Worm (Caenorhabditis elegans) whole organism, L4 larva: ENCODE data around the gene C16C10.13.

ENCODE experiments used
- F10B5.3 ChIP-seq: sonication (generic microtip); optimal IDR thresholded peaks from 2 replicates; lab custom pipeline; 2016; ENCODE audit warnings: mild to moderate bottlenecking, missing genetic modification characterization, missing compliant biosample characterization
- F26F4.8 ChIP-seq: fragments of 200-800 bp; sonication (Bioruptor generic); conservative IDR thresholded peaks from 2 replicates; pipeline ENCODE4 v1.3.6; 2022; ENCODE audit warnings: missing genetic modification characterization, missing compliant biosample characterization
- T26A8.4 ChIP-seq: fragments of 200-800 bp; sonication (Bioruptor generic); IDR thresholded peaks from 2 replicates; pipeline ENCODE4 v1.3.6; 2022; ENCODE audit warnings: missing genetic modification characterization, missing compliant biosample characterization
- Y75B8A.6 ChIP-seq: fragments of 200-800 bp; sonication (Bioruptor generic); IDR thresholded peaks from 2 replicates; pipeline ENCODE4 v1.3.6; 2022; ENCODE audit warnings: missing genetic modification reagents, missing genetic modification characterization, missing compliant biosample characterization
- ceh-28 ChIP-seq: fragments of 150-350 bp; optimal IDR thresholded peaks from 2 replicates; lab custom pipeline; 2014; ENCODE audit warnings: missing biosample characterization, missing genetic modification reagents, missing genetic modification characterization
- lin-13 ChIP-seq: fragments of 150-350 bp; optimal IDR thresholded peaks from 2 replicates; lab custom pipeline; 2014; ENCODE audit warnings: missing biosample characterization, missing genetic modification reagents, missing genetic modification characterization
- nhr-11 ChIP-seq: fragments of 150-350 bp; optimal IDR thresholded peaks from 2 replicates; lab custom pipeline; 2014; ENCODE audit warnings: missing biosample characterization, missing genetic modification characterization
- nhr-237 ChIP-seq: sonication (generic microtip); optimal IDR thresholded peaks from 2 replicates; lab custom pipeline; 2017; ENCODE audit warnings: missing biosample characterization, missing genetic modification characterization
- nhr-28 ChIP-seq: fragments of 150-350 bp; optimal IDR thresholded peaks from 2 replicates; lab custom pipeline; 2014; ENCODE audit warnings: missing biosample characterization, missing genetic modification characterization
- vab-7 ChIP-seq: fragments of 200-800 bp; sonication (Bioruptor generic); IDR thresholded peaks from 2 replicates; pipeline ENCODE4 v1.3.6; 2022; ENCODE audit warnings: missing genetic modification reagents, missing genetic modification characterization, missing compliant biosample characterization
- zag-1 ChIP-seq: fragments of 150-350 bp; optimal IDR thresholded peaks from 2 replicates; lab custom pipeline; 2014; ENCODE audit warnings: missing biosample characterization, missing genetic modification characterization
- zfp-3 ChIP-seq: fragments of 200-800 bp; sonication (Bioruptor generic); conservative IDR thresholded peaks from 2 replicates; pipeline ENCODE4 v1.3.6; 2022; ENCODE audit warnings: missing genetic modification reagents, missing genetic modification characterization, missing compliant biosample characterization
- zip-11 ChIP-seq: fragments of 200-800 bp; sonication (Bioruptor generic); IDR thresholded peaks from 2 replicates; pipeline ENCODE4 v1.3.6; 2022; ENCODE audit warnings: missing genetic modification characterization, missing compliant biosample characterization

DNA sequence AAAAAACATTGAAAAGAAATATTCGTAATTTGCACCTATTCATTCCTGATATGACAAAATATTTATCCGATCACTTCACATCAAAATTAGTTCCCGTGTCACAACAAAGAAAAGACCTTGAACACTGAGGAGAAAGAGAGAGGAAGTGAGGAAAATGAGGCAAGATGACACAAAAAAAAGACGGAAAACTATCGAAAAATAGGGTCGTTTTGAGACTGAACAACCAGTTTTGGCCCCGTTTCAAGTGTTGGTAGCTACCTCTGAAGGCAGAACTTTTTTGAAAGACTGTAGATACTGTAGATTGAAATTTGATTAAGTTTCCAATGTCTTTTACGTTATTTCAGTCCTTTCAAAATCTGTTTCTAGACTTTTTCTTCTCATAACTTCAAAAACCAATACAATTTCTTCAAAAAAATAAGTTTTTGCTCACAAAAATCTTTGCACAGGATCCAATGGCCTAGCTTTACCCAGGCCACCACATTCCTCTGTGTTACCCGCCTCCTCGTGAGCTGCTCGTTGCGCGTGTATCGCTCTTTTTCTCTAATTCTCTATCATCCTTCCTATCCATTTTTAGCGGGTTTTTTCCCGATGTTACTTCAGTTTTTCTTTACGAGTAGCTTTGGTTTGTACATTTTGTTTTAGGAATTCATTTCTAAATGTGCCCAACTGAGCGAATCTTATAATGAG is 20.2 kb downstream of the C16C10.13 start:
- TF ChIP-seq lin-13 (GFP tag; lab: Kevin White, UChicago) (no peak), T26A8.4 (GFP tag; lab: Robert Waterston, UW) (no peak), Y75B8A.6 (no peak), ceh-28 (tag; lab: Kevin White, UChicago) (no peak), F10B5.3 (tag; lab: Kevin White, UChicago) (no peak), vab-7 (GFP tag; lab: Robert Waterston, UW) (no peak), zag-1 (no peak), nhr-11 (no peak), nhr-28 (tag; lab: Kevin White, UChicago) (no peak), zip-11 (GFP tag; lab: Robert Waterston, UW) (no peak), nhr-237 (tag; lab: Kevin White, UChicago) (no peak), zfp-3 (GFP tag; lab: Robert Waterston, UW) (no peak), F26F4.8 (GFP tag; lab: Robert Waterston, UW) (no peak)
